Worm (Caenorhabditis elegans): ENCODE results near the gene K10G4.3.

ce11 chrV:17296443-17296842 lies 31.7 kb upstream of the K10G4.3 start:
- TF ChIP-seq ztf-23 (GFP tag; IDR thresholded peaks at IDR 0.05) = no peak
- no peak for TF ChIP-seq ref-1 (GFP tag; conservative IDR thresholded peaks at IDR 0.05)
- TF ChIP-seq T22C8.4 (GFP tag; IDR thresholded peaks at IDR 0.05) = no peak
- TF ChIP-seq flt-1 (GFP tag; IDR thresholded peaks at IDR 0.05) = no peak
- TF ChIP-seq tab-1 (GFP tag; IDR thresholded peaks at IDR 0.05) = no peak
- TF ChIP-seq ztf-29 (GFP tag; IDR thresholded peaks at IDR 0.05) = no peak
- TF ChIP-seq klf-2 (GFP tag; conservative IDR thresholded peaks at IDR 0.05) = no peak
- TF ChIP-seq med-1 (GFP tag; optimal IDR thresholded peaks at IDR 0.05; ENCODE audit: insufficient read depth) = no peak

Data from whole organism, midembryonic.